Worm (Caenorhabditis elegans): ENCODE results near the gene mics-1.

DNA sequence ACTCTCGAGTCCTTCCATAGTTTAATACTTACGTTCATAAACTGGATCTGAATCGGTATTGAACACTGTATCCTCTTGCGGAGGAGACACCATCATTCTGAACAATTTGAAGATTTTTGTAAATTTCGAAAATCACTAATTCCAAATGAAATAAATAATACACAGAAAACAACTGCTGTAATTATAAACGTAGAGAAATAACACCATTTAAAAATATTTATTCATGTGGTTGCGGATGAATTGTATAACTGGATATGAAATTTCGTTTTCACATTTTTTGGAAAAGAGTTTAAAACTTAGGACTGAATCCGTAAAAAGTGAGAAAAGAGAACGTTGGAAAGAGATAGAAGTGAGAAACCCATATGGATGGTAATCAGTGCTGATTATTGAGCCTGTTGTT, at the start of gene mics-1:
- TF ChIP-seq B0310.2 (tag; optimal IDR thresholded peaks at IDR 0.05) = no peak
- no peak for TF ChIP-seq ama-1 (optimal IDR thresholded peaks at IDR 0.05)
- no peak for TF ChIP-seq pes-1 (GFP tag; IDR thresholded peaks at IDR 0.05)

Data from whole organism, early embryonic.